Fruit fly (Drosophila melanogaster) S2 (cell line): ENCODE measurements around the gene Ost48.

ENCODE experiments used
- CG8478 ChIP-seq: fragments of >200 bp; optimal IDR thresholded peaks from 2 replicates; lab custom pipeline; 2018
- CTCF ChIP-seq, 2 experiments: fragments of >200 bp; optimal IDR thresholded peaks; 2 replicates each; lab custom pipeline; 2018

- no peak for TF ChIP-seq CG8478
- no peak for TF ChIP-seq CTCF (optimal IDR thresholded peaks at IDR 0.05; lab: Kevin White, UChicago)
Observed at dm6 chrX:9132589-9133237, 25.6 kb downstream of the Ost48 start.
